Fruit fly (Drosophila melanogaster) whole organism, embryonic: ENCODE data around the gene Tim17b1.

Experiments
- Adf1 ChIP-seq: fragments of 200-800 bp; sonication (Bioruptor generic); IDR thresholded peaks from 2 replicates; pipeline ENCODE4 v1.3.6; 2022; ENCODE audit warnings: missing biosample characterization, missing genetic modification characterization
- BtbVII ChIP-seq: fragments of 200-800 bp; sonication (Bioruptor generic); optimal IDR thresholded peaks from 3 replicates; lab custom pipeline; 2017; ENCODE audit warnings: missing biosample characterization, mild to moderate bottlenecking, missing genetic modification characterization
- CG10431 ChIP-seq: fragments of 200-800 bp; sonication (Bioruptor generic); optimal IDR thresholded peaks from 3 replicates; lab custom pipeline; 2018; ENCODE audit warnings: missing biosample characterization, mild to moderate bottlenecking, missing genetic modification characterization
- CG10543 ChIP-seq: fragments of 200-800 bp; sonication (Bioruptor generic); optimal IDR thresholded peaks from 3 replicates; lab custom pipeline; 2017; ENCODE audit warnings: missing biosample characterization, mild to moderate bottlenecking, missing genetic modification characterization, moderate library complexity
- CG10565 ChIP-seq: fragments of 200-800 bp; sonication (Bioruptor generic); optimal IDR thresholded peaks from 3 replicates; lab custom pipeline; 2016; ENCODE audit warnings: missing biosample characterization, mild to moderate bottlenecking, missing genetic modification characterization
- CG11398 ChIP-seq: fragments of 200-800 bp; sonication (Bioruptor generic); optimal IDR thresholded peaks from 2 replicates; lab custom pipeline; 2016; ENCODE audit warnings: missing biosample characterization, missing genetic modification characterization
- CG12104 ChIP-seq: fragments of 200-800 bp; sonication (Bioruptor generic); optimal IDR thresholded peaks from 3 replicates; lab custom pipeline; 2016; ENCODE audit warnings: missing biosample characterization, missing genetic modification characterization
- CG1647 ChIP-seq: fragments of 200-800 bp; sonication (Bioruptor generic); optimal IDR thresholded peaks from 3 replicates; lab custom pipeline; 2016; ENCODE audit warnings: missing biosample characterization, missing genetic modification characterization
- CG17829 ChIP-seq: fragments of 200-800 bp; optimal IDR thresholded peaks from 2 replicates; lab custom pipeline; 2019; ENCODE audit warnings: missing biosample characterization, mild to moderate bottlenecking, missing genetic modification characterization, moderate library complexity
- CG1832 ChIP-seq: fragments of 200-800 bp; sonication (Bioruptor generic); optimal IDR thresholded peaks from 2 replicates; lab custom pipeline; 2017; ENCODE audit warnings: missing biosample characterization, mild to moderate bottlenecking, missing genetic modification characterization, inconsistent platforms
- CG30020 ChIP-seq: fragments of 200-800 bp; optimal IDR thresholded peaks from 2 replicates; lab custom pipeline; 2019; ENCODE audit warnings: missing biosample characterization, mild to moderate bottlenecking, missing genetic modification characterization, moderate library complexity
- CG3163 ChIP-seq: fragments of 200-800 bp; sonication (Bioruptor generic); optimal IDR thresholded peaks from 3 replicates; lab custom pipeline; 2016; ENCODE audit warnings: missing biosample characterization, missing genetic modification characterization
- CG32532 ChIP-seq: fragments of 200-800 bp; sonication (Bioruptor generic); IDR thresholded peaks from 2 replicates; pipeline ENCODE4 v1.3.6; 2022; ENCODE audit warnings: missing biosample characterization, missing genetic modification characterization
- CG9609 ChIP-seq: fragments of 200-800 bp; sonication (Bioruptor generic); optimal IDR thresholded peaks from 3 replicates; lab custom pipeline; 2016; ENCODE audit warnings: missing biosample characterization, missing genetic modification characterization
- CG9932 ChIP-seq: fragments of 200-800 bp; sonication (Bioruptor generic); IDR thresholded peaks from 2 replicates; pipeline ENCODE4 v1.3.6; 2022; ENCODE audit warnings: missing biosample characterization, missing genetic modification characterization
- D ChIP-seq, 2 experiments: fragments of 200-800 bp in 1 of 2; fragments of >200 bp in 1 of 2; sonication (Bioruptor generic) in 1 of 2; optimal IDR thresholded peaks; 2 replicates in 1 of 2; 3 replicates in 1 of 2; lab custom pipeline; 2017; ENCODE audit warnings: mild to moderate bottlenecking in 1 of 2, missing biosample characterization in 1 of 2, missing genetic modification characterization in 1 of 2, missing genetic modification reagents in 1 of 2
- D19B ChIP-seq: fragments of 200-800 bp; sonication (Bioruptor generic); optimal IDR thresholded peaks from 2 replicates; lab custom pipeline; 2017; ENCODE audit warnings: missing biosample characterization, mild to moderate bottlenecking, missing genetic modification characterization
- Deaf1 ChIP-seq: fragments of 200-800 bp; optimal IDR thresholded peaks from 3 replicates; lab custom pipeline; 2019; ENCODE audit warnings: missing biosample characterization, mild to moderate bottlenecking, missing genetic modification characterization, moderate library complexity
- Dref ChIP-seq: fragments of 200-800 bp; sonication (Bioruptor generic); IDR thresholded peaks from 2 replicates; pipeline ENCODE4 v1.3.6; 2022; ENCODE audit warnings: missing biosample characterization, missing genetic modification characterization
- Ets65A ChIP-seq: fragments of 200-800 bp; sonication (Bioruptor generic); peaks from one replicate; lab custom pipeline; 2016; ENCODE audit warnings: missing biosample characterization, missing genetic modification characterization
- Fer1 ChIP-seq: fragments of 200-800 bp; sonication (Bioruptor generic); optimal IDR thresholded peaks from 2 replicates; lab custom pipeline; 2017; ENCODE audit warnings: missing biosample characterization, mild to moderate bottlenecking, missing genetic modification characterization
- HLH4C ChIP-seq: fragments of 200-800 bp; sonication (Bioruptor generic); IDR thresholded peaks from 3 replicates; pipeline ENCODE4 v1.3.6; 2022; ENCODE audit warnings: missing biosample characterization, missing genetic modification characterization; ENCODE audit not compliant: partially characterized antibody
- Hey ChIP-seq: fragments of 200-800 bp; sonication (Bioruptor generic); optimal IDR thresholded peaks from 3 replicates; lab custom pipeline; 2018; ENCODE audit warnings: missing biosample characterization, mild to moderate bottlenecking, missing genetic modification characterization
- Mrtf ChIP-seq: fragments of 200-800 bp; sonication (Bioruptor generic); IDR thresholded peaks from 3 replicates; pipeline ENCODE4 v1.3.6; 2022; ENCODE audit warnings: missing biosample characterization, missing genetic modification characterization
- Opbp ChIP-seq: fragments of 200-800 bp; sonication (Bioruptor generic); IDR thresholded peaks from 3 replicates; pipeline ENCODE4 v1.3.6; 2022; ENCODE audit warnings: missing biosample characterization, missing genetic modification characterization; ENCODE audit not compliant: partially characterized antibody
- Optix ChIP-seq: fragments of 200-800 bp; sonication (Bioruptor generic); IDR thresholded peaks from 3 replicates; pipeline ENCODE4 v1.3.6; 2022; ENCODE audit warnings: missing biosample characterization, missing genetic modification characterization
- Trl ChIP-seq, 3 experiments: fragments of >200 bp in 2 of 3; fragments of 200-800 bp in 1 of 3; sonication (Bioruptor generic) in 1 of 3; optimal IDR thresholded peaks; 2 replicates in 1 of 3; 3 replicates in 2 of 3; lab custom pipeline; 2016 to 2017; ENCODE audit warnings: missing biosample characterization in 1 of 3, missing genetic modification characterization in 1 of 3
- abd-A ChIP-seq: fragments of 200-800 bp; sonication (Bioruptor generic); optimal IDR thresholded peaks from 3 replicates; lab custom pipeline; 2019; ENCODE audit warnings: missing biosample characterization, mild to moderate bottlenecking, missing genetic modification characterization, moderate library complexity
- aop ChIP-seq: fragments of 200-800 bp; sonication (Bioruptor generic); IDR thresholded peaks from 2 replicates; pipeline ENCODE4 v1.3.6; 2022; ENCODE audit warnings: missing biosample characterization, missing genetic modification characterization
- ara ChIP-seq: fragments of 200-800 bp; sonication (Bioruptor generic); IDR thresholded peaks from 2 replicates; pipeline ENCODE4 v1.3.6; 2022; ENCODE audit warnings: missing biosample characterization, missing genetic modification characterization
- bsh ChIP-seq, 2 experiments: fragments of 200-800 bp; sonication (Bioruptor generic); optimal IDR thresholded peaks; 2 replicates each; lab custom pipeline; 2017 to 2018; ENCODE audit warnings: mild to moderate bottlenecking in 2 of 2, missing biosample characterization in 2 of 2, missing genetic modification characterization in 2 of 2, moderate library complexity in 1 of 2
- ci ChIP-seq: fragments of 200-800 bp; sonication (Bioruptor generic); IDR thresholded peaks from 3 replicates; pipeline ENCODE4 v1.3.6; 2022; ENCODE audit warnings: missing biosample characterization, missing genetic modification characterization
- crc ChIP-seq: fragments of 200-800 bp; sonication (Bioruptor generic); optimal IDR thresholded peaks from 2 replicates; lab custom pipeline; 2016; ENCODE audit warnings: missing biosample characterization, missing genetic modification characterization
- crol ChIP-seq: fragments of 200-800 bp; sonication (Bioruptor generic); IDR thresholded peaks from 2 replicates; pipeline ENCODE4 v1.3.6; 2022; ENCODE audit warnings: missing biosample characterization, missing genetic modification characterization
- crp ChIP-seq, 2 experiments: fragments of 200-800 bp; sonication (Bioruptor generic); optimal IDR thresholded peaks; 2 replicates in 1 of 2; 3 replicates in 1 of 2; lab custom pipeline; 2017; ENCODE audit warnings: missing biosample characterization in 2 of 2, missing genetic modification characterization in 2 of 2, mild to moderate bottlenecking in 1 of 2, moderate library complexity in 1 of 2
- ewg ChIP-seq: fragments of 200-800 bp; sonication (Bioruptor generic); optimal IDR thresholded peaks from 3 replicates; lab custom pipeline; 2017; ENCODE audit warnings: mild to moderate bottlenecking, missing biosample characterization, missing genetic modification reagents, missing genetic modification characterization
- her ChIP-seq: fragments of 200-800 bp; sonication (Bioruptor generic); optimal IDR thresholded peaks from 2 replicates; lab custom pipeline; 2016; ENCODE audit warnings: missing biosample characterization, missing genetic modification characterization
- lmd ChIP-seq: fragments of 200-800 bp; sonication (Bioruptor generic); IDR thresholded peaks from 2 replicates; pipeline ENCODE4 v1.3.6; 2022; ENCODE audit warnings: missing biosample characterization, missing genetic modification characterization
- mirr ChIP-seq: fragments of 200-800 bp; sonication (Bioruptor generic); optimal IDR thresholded peaks from 3 replicates; lab custom pipeline; 2018; ENCODE audit warnings: missing biosample characterization, mild to moderate bottlenecking, missing genetic modification characterization
- nom ChIP-seq: fragments of 200-800 bp; sonication (Bioruptor generic); optimal IDR thresholded peaks from 2 replicates; lab custom pipeline; 2017; ENCODE audit warnings: missing biosample characterization, missing genetic modification characterization, mild to moderate bottlenecking, moderate library complexity, missing genetic modification reagents
- onecut ChIP-seq: fragments of 200-800 bp; sonication (Bioruptor generic); IDR thresholded peaks from 2 replicates; pipeline ENCODE4 v1.3.6; 2022; ENCODE audit warnings: missing biosample characterization, missing genetic modification characterization
- pho ChIP-seq: fragments of 200-800 bp; sonication (Bioruptor generic); optimal IDR thresholded peaks from 2 replicates; lab custom pipeline; 2016; ENCODE audit warnings: missing biosample characterization, missing genetic modification characterization
- rib ChIP-seq: fragments of 200-800 bp; sonication (Bioruptor generic); IDR thresholded peaks from 2 replicates; pipeline ENCODE4 v1.3.6; 2022; ENCODE audit warnings: missing biosample characterization, missing genetic modification characterization
- ro ChIP-seq: fragments of 200-800 bp; sonication (Bioruptor generic); IDR thresholded peaks from 2 replicates; pipeline ENCODE4 v1.3.6; 2022; ENCODE audit warnings: missing biosample characterization, missing genetic modification characterization
- sug ChIP-seq: fragments of 200-800 bp; optimal IDR thresholded peaks from 2 replicates; lab custom pipeline; 2019; ENCODE audit warnings: missing biosample characterization, mild to moderate bottlenecking, missing genetic modification characterization, moderate library complexity

Tim17b1 gene

DNA sequence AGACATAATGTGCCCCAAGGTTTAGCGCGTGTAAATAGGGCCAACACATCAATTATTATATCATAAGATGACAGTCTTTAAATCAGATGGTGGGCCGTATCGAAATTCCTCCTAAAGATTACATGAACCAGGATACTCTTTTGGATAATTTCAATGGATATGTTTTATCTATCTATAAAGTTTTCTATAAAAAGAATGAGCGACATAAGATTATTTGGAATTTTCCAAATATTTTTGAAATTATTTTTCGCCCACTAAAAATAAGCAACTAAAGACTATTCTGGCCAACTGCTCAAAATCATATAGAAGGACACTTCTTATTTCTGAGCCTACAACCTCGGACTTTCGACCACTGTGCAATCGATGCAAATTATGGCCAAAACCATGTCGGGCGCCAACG is 30.4 kb downstream of the Tim17b1 start:
- no peak for TF ChIP-seq HLH4C (GFP tag; lab: Robert Waterston, UW)
- peak in 1 of 2 experiments; percentile 2 for TF ChIP-seq bsh (GFP tag; optimal IDR thresholded peaks at IDR 0.05; lab: Kevin White, UChicago)

DNA sequence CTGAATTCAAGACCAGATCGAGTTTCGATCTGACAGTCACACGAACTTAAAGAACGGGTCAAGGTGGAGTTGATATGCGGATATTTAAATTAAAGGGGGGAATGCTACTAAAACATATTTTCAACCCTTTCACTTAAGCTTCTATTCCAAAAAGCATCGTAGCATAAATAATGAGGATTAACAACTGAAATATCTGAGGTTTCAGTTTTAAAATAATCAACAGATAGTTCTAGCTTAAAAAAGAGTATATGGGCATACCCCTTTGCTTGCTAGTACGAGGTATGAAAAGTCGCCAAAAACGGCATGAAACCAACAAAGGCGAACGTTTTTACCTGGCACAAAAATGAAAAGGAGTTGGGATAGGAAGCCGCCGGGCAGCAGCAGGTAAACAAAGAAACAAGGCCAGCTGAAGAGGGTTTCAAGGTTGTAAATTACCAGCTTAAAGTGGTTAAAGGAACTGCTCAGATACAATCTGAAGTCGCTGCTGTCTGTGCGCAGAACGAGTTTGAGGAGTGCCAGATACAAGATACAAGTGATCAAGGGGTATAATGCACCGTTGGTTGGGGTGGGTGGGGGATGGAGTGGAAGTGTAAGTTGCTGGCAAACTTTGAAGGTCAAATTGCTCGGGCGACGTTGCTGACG is 31.9 kb downstream of the Tim17b1 start:
- TF ChIP-seq Ets65A (GFP tag; lab: Kevin White, UChicago) (peak; percentile 17), Opbp (GFP tag; lab: Robert Waterston, UW) (0 out of 3 replicates have a peak, but pooled peaks have one; percentile 8), D (optimal IDR thresholded peaks at IDR 0.05; lab: Kevin White, UChicago) (peak; percentile 29), D (GFP tag; optimal IDR thresholded peaks at IDR 0.05; lab: Kevin White, UChicago) (no peak), nom (peak; percentile 38), CG17829 (tag; lab: Kevin White, UChicago) (no peak)

DNA sequence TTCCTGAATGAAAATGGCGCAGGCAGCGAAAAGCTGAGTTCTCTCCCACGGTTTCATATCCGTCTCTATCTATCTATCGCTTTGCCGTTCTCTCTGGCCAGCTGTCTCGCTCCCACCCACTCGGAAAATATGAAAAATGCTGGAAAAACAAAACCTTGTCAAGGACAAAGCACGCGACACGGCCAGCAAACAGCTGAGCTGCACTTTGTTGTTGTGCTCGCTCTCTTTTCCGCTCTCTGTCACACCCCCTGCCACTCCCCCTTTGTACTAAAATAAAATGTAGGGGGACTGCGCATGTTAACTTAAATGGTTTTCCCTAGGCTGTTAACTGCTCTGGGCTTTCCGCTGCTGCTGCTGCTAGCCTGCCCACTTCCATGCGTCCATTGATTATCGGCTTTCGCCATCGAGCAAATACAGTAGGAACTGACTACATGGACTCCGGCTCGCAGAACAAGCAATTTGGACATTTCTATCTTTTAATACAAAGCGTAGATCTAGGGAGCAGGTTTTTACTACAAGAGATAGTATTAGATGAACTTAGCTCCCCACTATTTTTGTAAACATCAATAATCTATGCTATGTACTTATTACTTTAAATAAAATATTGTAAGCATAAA is 46.9 kb downstream of the Tim17b1 start:
- TF ChIP-seq CG9932 (GFP tag; lab: Robert Waterston, UW): no peak
- TF ChIP-seq crol: peak; percentile 56
- peak in 1 of 2 experiments; percentile 33 for TF ChIP-seq crp (GFP tag; optimal IDR thresholded peaks at IDR 0.05; lab: Kevin White, UChicago)
- TF ChIP-seq Hey (tag; lab: Kevin White, UChicago): no peak
- TF ChIP-seq Trl (optimal IDR thresholded peaks at IDR 0.05; lab: Kevin White, UChicago): peak; percentile 24 to 45
- no peak for TF ChIP-seq Trl (GFP tag; optimal IDR thresholded peaks at IDR 0.05; lab: Kevin White, UChicago)
- TF ChIP-seq Mrtf (GFP tag; lab: Robert Waterston, UW): no peak
- no peak for TF ChIP-seq BtbVII (GFP tag; lab: Kevin White, UChicago)
- TF ChIP-seq pho: no peak
- TF ChIP-seq CG12104 (GFP tag; lab: Kevin White, UChicago): no peak
- TF ChIP-seq CG10565 (GFP tag; lab: Kevin White, UChicago): no peak
- TF ChIP-seq CG32532 (GFP tag; lab: Robert Waterston, UW): no peak
- TF ChIP-seq aop (GFP tag; lab: Robert Waterston, UW): no peak
- peak; percentile 60 for TF ChIP-seq ewg (GFP tag; lab: Kevin White, UChicago)
- TF ChIP-seq ci: no peak
- TF ChIP-seq CG1832 (GFP tag; lab: Kevin White, UChicago): peak; percentile 38
- no peak for TF ChIP-seq CG30020 (tag; lab: Kevin White, UChicago)
- TF ChIP-seq sug (tag; lab: Kevin White, UChicago): no peak
- no peak for TF ChIP-seq Dref (GFP tag; lab: Robert Waterston, UW)
- TF ChIP-seq onecut: peak; percentile 93
- peak; percentile 40 for TF ChIP-seq Fer1 (GFP tag; lab: Kevin White, UChicago)
- peak; percentile 88 for TF ChIP-seq abd-A (tag; lab: Kevin White, UChicago)
- no peak for TF ChIP-seq rib (GFP tag; lab: Robert Waterston, UW)
- no peak for TF ChIP-seq CG9609
- TF ChIP-seq CG10431 (GFP tag; lab: Kevin White, UChicago): no peak
- peak; percentile 18; the same call in 1 of the 2 replicates for TF ChIP-seq Adf1 (GFP tag; lab: Robert Waterston, UW)
- TF ChIP-seq CG10543 (GFP tag; lab: Kevin White, UChicago): no peak
- TF ChIP-seq D19B: no peak
- TF ChIP-seq CG11398: no peak
- no peak for TF ChIP-seq crc (GFP tag; lab: Kevin White, UChicago)
- TF ChIP-seq her (GFP tag; lab: Kevin White, UChicago): no peak
- no peak for TF ChIP-seq ara (GFP tag; lab: Robert Waterston, UW)
- no peak for TF ChIP-seq mirr
- no peak for TF ChIP-seq ro (GFP tag; lab: Robert Waterston, UW)
- TF ChIP-seq Deaf1 (tag; lab: Kevin White, UChicago): peak; percentile 15
- TF ChIP-seq Optix (GFP tag; lab: Robert Waterston, UW): no peak
- TF ChIP-seq lmd (GFP tag; lab: Robert Waterston, UW): no peak
- TF ChIP-seq CG1647 (GFP tag; lab: Kevin White, UChicago): no peak
- no peak for TF ChIP-seq CG3163 (GFP tag; lab: Kevin White, UChicago)
